Fruit fly (Drosophila melanogaster) whole organism, prepupa: ENCODE results near the gene P5CDh1.

Experiments used
- CG10631 ChIP-seq: fragments of 200-800 bp; sonication (Bioruptor generic); optimal IDR thresholded peaks from 2 replicates; lab custom pipeline; 2016; ENCODE audit warnings: missing biosample characterization, missing genetic modification characterization
- CG11294 ChIP-seq: fragments of 200-800 bp; sonication (Bioruptor generic); IDR thresholded peaks from 2 replicates; pipeline ENCODE4 v1.3.6; 2022; ENCODE audit warnings: missing biosample characterization, missing genetic modification characterization
- CG11762 ChIP-seq: fragments of 200-800 bp; sonication (Bioruptor generic); optimal IDR thresholded peaks from 3 replicates; lab custom pipeline; 2016; ENCODE audit warnings: missing biosample characterization, missing genetic modification characterization; ENCODE audit not compliant: insufficient read depth
- CG15336 ChIP-seq: fragments of 200-800 bp; sonication (Bioruptor generic); IDR thresholded peaks from 2 replicates; pipeline ENCODE4 v1.3.6; 2022; ENCODE audit warnings: missing biosample characterization, missing genetic modification characterization
- CG3032 ChIP-seq: fragments of 200-800 bp; optimal IDR thresholded peaks from 2 replicates; lab custom pipeline; 2019; ENCODE audit warnings: missing biosample characterization, mild to moderate bottlenecking, missing genetic modification characterization, moderate library complexity
- CG32006 ChIP-seq: fragments of 200-800 bp; sonication (Bioruptor generic); optimal IDR thresholded peaks from 3 replicates; lab custom pipeline; 2017; ENCODE audit warnings: missing biosample characterization, mild to moderate bottlenecking, missing genetic modification characterization
- CG34406 ChIP-seq: fragments of 200-800 bp; sonication (Bioruptor generic); optimal IDR thresholded peaks from 3 replicates; lab custom pipeline; 2016; ENCODE audit warnings: missing biosample characterization, missing genetic modification characterization
- CG4318 ChIP-seq: fragments of 200-800 bp; sonication (Bioruptor generic); optimal IDR thresholded peaks from 3 replicates; lab custom pipeline; 2017; ENCODE audit warnings: missing biosample characterization, mild to moderate bottlenecking, missing genetic modification characterization
- CG6163 ChIP-seq: fragments of 200-800 bp; sonication (Bioruptor generic); IDR thresholded peaks from 3 replicates; pipeline ENCODE4 v1.3.6; 2022; ENCODE audit warnings: missing biosample characterization, missing genetic modification characterization
- CG6276 ChIP-seq: fragments of 200-800 bp; sonication (Bioruptor generic); optimal IDR thresholded peaks from 2 replicates; lab custom pipeline; 2017; ENCODE audit warnings: missing biosample characterization, mild to moderate bottlenecking, missing genetic modification characterization
- CG6808 ChIP-seq: fragments of 200-800 bp; sonication (Bioruptor generic); optimal IDR thresholded peaks from 3 replicates; lab custom pipeline; 2017; ENCODE audit warnings: missing biosample characterization, missing genetic modification characterization, mild to moderate bottlenecking, moderate library complexity, missing genetic modification reagents
- CG7368 ChIP-seq: fragments of 200-800 bp; sonication (Bioruptor generic); optimal IDR thresholded peaks from 3 replicates; lab custom pipeline; 2016; ENCODE audit warnings: missing biosample characterization, missing genetic modification characterization
- CG8119 ChIP-seq: fragments of 200-800 bp; sonication (Bioruptor generic); IDR thresholded peaks from 3 replicates; pipeline ENCODE4 v1.3.6; 2022; ENCODE audit warnings: missing biosample characterization, missing genetic modification characterization
- CG8632 ChIP-seq: fragments of 200-800 bp; sonication (Bioruptor generic); optimal IDR thresholded peaks from 3 replicates; lab custom pipeline; 2016; ENCODE audit warnings: missing biosample characterization, missing genetic modification characterization
- Eip75B ChIP-seq: fragments of 200-800 bp; sonication (Bioruptor generic); optimal IDR thresholded peaks from 3 replicates; lab custom pipeline; 2016; ENCODE audit warnings: missing biosample characterization, missing genetic modification characterization
- Eip78C ChIP-seq: fragments of 200-800 bp; sonication (Bioruptor generic); peaks from one replicate; lab custom pipeline; 2016; ENCODE audit warnings: missing biosample characterization, missing genetic modification characterization
- Eip93F ChIP-seq: fragments of 200-800 bp; sonication (Bioruptor generic); optimal IDR thresholded peaks from 2 replicates; lab custom pipeline; 2016; ENCODE audit warnings: missing biosample characterization, mild to moderate bottlenecking, missing genetic modification characterization
- Ets21C ChIP-seq: fragments of 200-800 bp; sonication (Bioruptor generic); optimal IDR thresholded peaks from 3 replicates; lab custom pipeline; 2016; ENCODE audit warnings: missing biosample characterization, missing genetic modification characterization
- Ets96B ChIP-seq: fragments of 200-800 bp; optimal IDR thresholded peaks from 2 replicates; lab custom pipeline; 2019; ENCODE audit warnings: missing biosample characterization, mild to moderate bottlenecking, missing genetic modification characterization, moderate library complexity
- Hr39 ChIP-seq: fragments of 200-800 bp; sonication (Bioruptor generic); optimal IDR thresholded peaks from 2 replicates; lab custom pipeline; 2016; ENCODE audit warnings: missing biosample characterization, missing genetic modification characterization
- Lpt ChIP-seq: fragments of 200-800 bp; sonication (Bioruptor generic); optimal IDR thresholded peaks from 3 replicates; lab custom pipeline; 2016; ENCODE audit warnings: missing biosample characterization, missing genetic modification characterization
- Smox ChIP-seq: fragments of 200-800 bp; sonication (Bioruptor generic); optimal IDR thresholded peaks from 3 replicates; lab custom pipeline; 2016; ENCODE audit warnings: missing biosample characterization, missing genetic modification characterization
- Sox15 ChIP-seq: fragments of 200-800 bp; sonication (Bioruptor generic); optimal IDR thresholded peaks from 3 replicates; lab custom pipeline; 2016; ENCODE audit warnings: missing biosample characterization, missing genetic modification characterization
- achi ChIP-seq: fragments of 200-800 bp; sonication (Bioruptor generic); optimal IDR thresholded peaks from 3 replicates; lab custom pipeline; 2016; ENCODE audit warnings: missing biosample characterization, missing genetic modification characterization
- acj6 ChIP-seq: fragments of 200-800 bp; sonication (Bioruptor generic); optimal IDR thresholded peaks from 3 replicates; lab custom pipeline; 2016; ENCODE audit warnings: missing biosample characterization, missing genetic modification characterization
- dsx ChIP-seq: fragments of 200-800 bp; optimal IDR thresholded peaks from 3 replicates; lab custom pipeline; 2019; ENCODE audit warnings: missing biosample characterization, mild to moderate bottlenecking, missing genetic modification characterization, moderate library complexity; ENCODE audit not compliant: poor library complexity, severe bottlenecking
- eg ChIP-seq: fragments of 200-800 bp; sonication (Bioruptor generic); IDR thresholded peaks from 3 replicates; pipeline ENCODE4 v1.3.6; 2022; ENCODE audit warnings: missing biosample characterization, missing genetic modification characterization
- fd59A ChIP-seq: fragments of 200-800 bp; sonication (Bioruptor generic); optimal IDR thresholded peaks from 2 replicates; lab custom pipeline; 2017; ENCODE audit warnings: missing biosample characterization, mild to moderate bottlenecking, missing genetic modification characterization, missing genetic modification reagents
- net ChIP-seq: fragments of 200-800 bp; sonication (Bioruptor generic); optimal IDR thresholded peaks from 3 replicates; lab custom pipeline; 2016; ENCODE audit warnings: missing biosample characterization, missing genetic modification characterization
- salr ChIP-seq, 2 experiments: fragments of 200-800 bp; sonication (Bioruptor generic); optimal IDR thresholded peaks; 3 replicates each; lab custom pipeline; 2016 to 2018; ENCODE audit warnings: missing biosample characterization in 2 of 2, missing genetic modification characterization in 2 of 2, mild to moderate bottlenecking in 1 of 2
- spab ChIP-seq: fragments of 200-800 bp; sonication (Bioruptor generic); optimal IDR thresholded peaks from 2 replicates; lab custom pipeline; 2017; ENCODE audit warnings: missing biosample characterization, mild to moderate bottlenecking, missing genetic modification characterization, missing genetic modification reagents
- ss ChIP-seq, 2 experiments: fragments of 200-800 bp; sonication (Bioruptor generic); optimal IDR thresholded peaks; 2 replicates in 1 of 2; 3 replicates in 1 of 2; lab custom pipeline; 2017 to 2018; ENCODE audit warnings: mild to moderate bottlenecking in 2 of 2, missing biosample characterization in 2 of 2, missing genetic modification characterization in 2 of 2, moderate library complexity in 1 of 2
- topi ChIP-seq: fragments of 200-800 bp; sonication (Bioruptor generic); optimal IDR thresholded peaks from 3 replicates; lab custom pipeline; 2016; ENCODE audit warnings: missing biosample characterization, missing genetic modification characterization
- vri ChIP-seq: fragments of 200-800 bp; sonication (Bioruptor generic); optimal IDR thresholded peaks from 3 replicates; lab custom pipeline; 2016; ENCODE audit warnings: missing biosample characterization, mild to moderate bottlenecking, missing genetic modification characterization

Gene P5CDh1

DNA sequence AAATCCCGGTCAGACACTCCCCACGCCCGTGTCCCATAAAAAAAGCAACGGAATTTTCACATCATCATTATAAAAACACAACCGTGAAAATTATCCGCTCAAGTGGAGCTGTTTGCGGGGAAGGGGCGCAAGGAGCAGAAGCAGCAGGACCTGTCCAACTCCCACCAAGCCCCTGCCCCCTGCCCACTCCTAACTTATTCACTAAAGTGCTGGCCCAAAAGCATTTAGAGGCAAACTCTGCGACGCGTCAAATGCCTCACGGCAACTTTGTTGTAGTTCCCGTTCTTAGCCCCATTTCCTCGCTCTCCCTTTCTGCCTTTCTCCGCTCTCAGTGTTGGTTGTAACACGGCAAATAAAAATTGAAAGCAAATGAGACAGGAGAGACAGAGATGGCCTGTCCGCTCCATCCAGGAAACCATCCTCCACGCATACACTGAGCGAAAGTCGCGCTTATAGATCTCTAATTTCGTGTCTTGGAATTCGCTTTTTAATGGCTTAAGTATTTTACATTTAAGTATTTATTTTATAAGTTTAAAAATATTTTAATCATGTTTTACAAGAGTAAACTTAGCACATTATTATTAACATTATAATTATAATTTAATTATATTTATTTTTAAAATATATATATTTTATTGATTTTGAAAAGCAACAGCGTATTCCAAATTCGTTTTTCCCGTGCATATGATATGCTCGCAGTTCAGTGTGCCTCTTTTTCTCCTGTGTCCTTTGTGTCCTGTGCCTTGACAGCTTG lies 18.3 kb upstream of the P5CDh1 start:
- TF ChIP-seq Ets96B (peak; percentile 23), CG6808 (GFP tag; lab: Kevin White, UChicago) (peak; percentile 11), Eip78C (GFP tag; lab: Kevin White, UChicago) (peak; percentile 50), dsx (GFP tag; lab: Kevin White, UChicago) (peak; percentile 15), CG10631 (GFP tag; lab: Kevin White, UChicago) (peak; percentile 36), CG8119 (GFP tag; lab: Robert Waterston, UW) (peak; percentile 23; the same call in 1 of the 3 replicates), salr (GFP tag; optimal IDR thresholded peaks at IDR 0.05; lab: Kevin White, UChicago) (no peak), CG32006 (GFP tag; lab: Kevin White, UChicago) (peak; percentile 48), CG8632 (GFP tag; lab: Kevin White, UChicago) (peak; percentile 23), ss (GFP tag; optimal IDR thresholded peaks at IDR 0.05; lab: Kevin White, UChicago) (peak in 1 of 2 experiments; percentile 4), Sox15 (no peak), CG3032 (tag; lab: Kevin White, UChicago) (peak; percentile 23), acj6 (peak; percentile 20), fd59A (GFP tag; lab: Kevin White, UChicago) (no peak), CG34406 (GFP tag; lab: Kevin White, UChicago) (peak; percentile 12), achi (GFP tag; lab: Kevin White, UChicago) (peak; percentile 17), topi (GFP tag; lab: Kevin White, UChicago) (no peak), CG11762 (GFP tag; lab: Kevin White, UChicago) (no peak)

DNA sequence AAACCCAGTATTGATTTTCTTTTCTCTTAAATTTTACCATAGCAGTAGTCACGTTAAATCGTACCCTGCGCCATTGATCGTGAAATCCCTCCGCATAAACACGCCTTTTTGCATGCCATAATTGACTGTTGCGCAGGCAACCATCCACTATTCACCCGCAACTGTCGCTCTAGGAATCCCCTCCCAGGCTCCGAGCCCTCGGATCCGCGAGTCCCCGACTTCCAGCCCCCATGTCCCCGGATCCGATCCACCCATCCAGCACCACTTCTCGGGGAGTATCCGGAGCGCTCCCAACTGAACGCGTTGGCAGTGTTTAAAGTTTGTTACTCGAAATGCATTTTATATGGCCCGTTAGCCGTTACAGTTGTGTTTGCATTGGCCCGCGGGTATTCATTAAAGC lies 7.2 kb upstream of the P5CDh1 start:
- TF ChIP-seq acj6, result no peak
- no peak for TF ChIP-seq Smox (GFP tag; lab: Kevin White, UChicago)
- TF ChIP-seq vri (GFP tag; lab: Kevin White, UChicago), result no peak
- TF ChIP-seq Eip93F (GFP tag; lab: Kevin White, UChicago), result no peak
- TF ChIP-seq Ets21C, result no peak
- no peak for TF ChIP-seq spab
- no peak for TF ChIP-seq CG7368
- no peak for TF ChIP-seq Eip78C (GFP tag; lab: Kevin White, UChicago)
- no peak for TF ChIP-seq CG8119 (GFP tag; lab: Robert Waterston, UW)
- no peak for TF ChIP-seq CG4318 (GFP tag; lab: Kevin White, UChicago)
- no peak for TF ChIP-seq Lpt (GFP tag; lab: Kevin White, UChicago)
- no peak for TF ChIP-seq ss (GFP tag; optimal IDR thresholded peaks at IDR 0.05; lab: Kevin White, UChicago)
- TF ChIP-seq, all 60 proteins: peak for 0

DNA sequence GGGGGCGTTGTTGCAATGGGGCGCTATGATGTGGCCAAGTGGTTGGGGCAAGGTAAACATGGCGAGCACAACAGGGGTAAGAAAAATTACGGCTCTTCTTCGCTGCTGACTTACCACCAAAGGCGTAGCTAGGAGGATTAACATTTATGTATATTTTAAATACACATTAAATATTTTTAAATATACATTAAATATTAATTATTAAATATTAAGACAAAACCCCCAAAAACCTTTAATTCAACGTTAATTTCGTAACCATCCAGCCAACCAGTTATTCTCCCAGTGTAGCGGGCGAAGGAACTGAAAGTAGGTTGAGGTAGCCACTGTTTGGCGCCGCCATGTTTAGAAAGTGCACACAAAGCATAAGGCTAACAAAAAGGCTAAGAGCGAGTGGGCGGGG lies 5.4 kb upstream of the P5CDh1 start:
- peak; percentile 14 for TF ChIP-seq Ets96B
- TF ChIP-seq dsx (GFP tag; lab: Kevin White, UChicago), result no peak
- TF ChIP-seq CG15336 (GFP tag; lab: Robert Waterston, UW), result peak; percentile 49
- peak; percentile 45; the same call in 1 of the 2 replicates for TF ChIP-seq CG11294 (GFP tag; lab: Robert Waterston, UW)
- no peak for TF ChIP-seq CG3032 (tag; lab: Kevin White, UChicago)
- TF ChIP-seq CG4318 (GFP tag; lab: Kevin White, UChicago), result peak; percentile 7
- no peak for TF ChIP-seq Hr39 (GFP tag; lab: Kevin White, UChicago)
- TF ChIP-seq CG6163, result 0 out of 3 replicates have a peak, but pooled peaks have one; percentile 42
- peak in 1 of 2 experiments; percentile 6 for TF ChIP-seq ss (GFP tag; optimal IDR thresholded peaks at IDR 0.05; lab: Kevin White, UChicago)
- TF ChIP-seq net (GFP tag; lab: Kevin White, UChicago), result no peak
- TF ChIP-seq CG32006 (GFP tag; lab: Kevin White, UChicago), result peak; percentile 36
- peak; percentile 58; the same call in 2 of the 3 replicates for TF ChIP-seq CG8119 (GFP tag; lab: Robert Waterston, UW)
- no peak for TF ChIP-seq CG6276
- no peak for TF ChIP-seq CG8632 (GFP tag; lab: Kevin White, UChicago)
- no peak for TF ChIP-seq CG11762 (GFP tag; lab: Kevin White, UChicago)
- TF ChIP-seq eg, result peak; percentile 80
- TF ChIP-seq Eip75B, result no peak
